Fruit fly (Drosophila melanogaster) whole organism, embryonic: Measurements from ENCODE around the gene g.

Experiments
- Asciz ChIP-seq: fragments of 200-800 bp; sonication (Bioruptor generic); optimal IDR thresholded peaks from 2 replicates; lab custom pipeline; 2017; ENCODE audit warnings: missing biosample characterization, mild to moderate bottlenecking, missing genetic modification characterization, missing genetic modification reagents
- Atf3 ChIP-seq: fragments of 200-800 bp; sonication (Bioruptor generic); optimal IDR thresholded peaks from 3 replicates; lab custom pipeline; 2016; ENCODE audit warnings: missing biosample characterization, missing genetic modification characterization
- CG10543 ChIP-seq: fragments of 200-800 bp; sonication (Bioruptor generic); optimal IDR thresholded peaks from 3 replicates; lab custom pipeline; 2017; ENCODE audit warnings: missing biosample characterization, mild to moderate bottlenecking, missing genetic modification characterization, moderate library complexity
- CG11085 ChIP-seq: fragments of 200-800 bp; sonication (Bioruptor generic); IDR thresholded peaks from 2 replicates; pipeline ENCODE4 v1.3.6; 2022; ENCODE audit warnings: missing biosample characterization, missing genetic modification characterization
- CG11696 ChIP-seq: fragments of 200-800 bp; sonication (Bioruptor generic); IDR thresholded peaks from 2 replicates; pipeline ENCODE4 v1.3.6; 2022; ENCODE audit warnings: missing biosample characterization, missing genetic modification characterization
- CG12104 ChIP-seq: fragments of 200-800 bp; sonication (Bioruptor generic); optimal IDR thresholded peaks from 3 replicates; lab custom pipeline; 2016; ENCODE audit warnings: missing biosample characterization, missing genetic modification characterization
- CG12659 ChIP-seq: fragments of 200-800 bp; sonication (Bioruptor generic); optimal IDR thresholded peaks from 3 replicates; lab custom pipeline; 2017; ENCODE audit warnings: mild to moderate bottlenecking, missing biosample characterization, missing genetic modification reagents, missing genetic modification characterization
- CG12744 ChIP-seq: fragments of 200-800 bp; sonication (Bioruptor generic); optimal IDR thresholded peaks from 2 replicates; lab custom pipeline; 2016; ENCODE audit warnings: missing biosample characterization, missing genetic modification characterization
- CG13123 ChIP-seq: fragments of 200-800 bp; sonication (Bioruptor generic); optimal IDR thresholded peaks from 2 replicates; lab custom pipeline; 2016; ENCODE audit warnings: missing biosample characterization, missing genetic modification characterization
- CG13296 ChIP-seq: fragments of 200-800 bp; sonication (Bioruptor generic); optimal IDR thresholded peaks from 3 replicates; lab custom pipeline; 2018; ENCODE audit warnings: missing biosample characterization, mild to moderate bottlenecking, missing genetic modification characterization
- CG13894 ChIP-seq: fragments of 200-800 bp; sonication (Bioruptor generic); optimal IDR thresholded peaks from 3 replicates; lab custom pipeline; 2018; ENCODE audit warnings: missing biosample characterization, mild to moderate bottlenecking, missing genetic modification characterization, moderate library complexity
- CG14965 ChIP-seq: fragments of 200-800 bp; sonication (Bioruptor generic); optimal IDR thresholded peaks from 2 replicates; lab custom pipeline; 2016; ENCODE audit warnings: missing biosample characterization, missing genetic modification characterization, borderline replicate concordance
- CG18599 ChIP-seq: fragments of 200-800 bp; sonication (Bioruptor generic); optimal IDR thresholded peaks from 3 replicates; lab custom pipeline; 2017; ENCODE audit warnings: missing biosample characterization, missing genetic modification characterization, mild to moderate bottlenecking, moderate library complexity, missing genetic modification reagents
- CG34422 ChIP-seq: fragments of 200-800 bp; sonication (Bioruptor generic); IDR thresholded peaks from 3 replicates; pipeline ENCODE4 v1.3.6; 2022; ENCODE audit warnings: missing biosample characterization, missing genetic modification characterization
- CG7271 ChIP-seq: fragments of 200-800 bp; sonication (Bioruptor generic); optimal IDR thresholded peaks from 2 replicates; lab custom pipeline; 2018; ENCODE audit warnings: missing biosample characterization, mild to moderate bottlenecking, missing genetic modification characterization, moderate library complexity
- CG8478 ChIP-seq: fragments of >200 bp; optimal IDR thresholded peaks from 2 replicates; lab custom pipeline; 2018
- D ChIP-seq, 2 experiments: fragments of 200-800 bp in 1 of 2; fragments of >200 bp in 1 of 2; sonication (Bioruptor generic) in 1 of 2; optimal IDR thresholded peaks; 2 replicates in 1 of 2; 3 replicates in 1 of 2; lab custom pipeline; 2017; ENCODE audit warnings: mild to moderate bottlenecking in 1 of 2, missing biosample characterization in 1 of 2, missing genetic modification characterization in 1 of 2, missing genetic modification reagents in 1 of 2
- Doc3 ChIP-seq: fragments of 200-800 bp; sonication (Bioruptor generic); IDR thresholded peaks from 3 replicates; pipeline ENCODE4 v1.3.6; 2022; ENCODE audit warnings: missing biosample characterization, missing genetic modification characterization; ENCODE audit not compliant: partially characterized antibody
- E2f2 ChIP-seq: fragments of 200-800 bp; sonication (Bioruptor generic); IDR thresholded peaks from 2 replicates; pipeline ENCODE4 v1.3.6; 2022; ENCODE audit warnings: missing biosample characterization, missing genetic modification characterization
- Ets65A ChIP-seq: fragments of 200-800 bp; sonication (Bioruptor generic); peaks from one replicate; lab custom pipeline; 2016; ENCODE audit warnings: missing biosample characterization, missing genetic modification characterization
- Fer3 ChIP-seq: fragments of 200-800 bp; sonication (Bioruptor generic); optimal IDR thresholded peaks from 2 replicates; lab custom pipeline; 2018; ENCODE audit warnings: missing biosample characterization, mild to moderate bottlenecking, missing genetic modification characterization, moderate library complexity
- H2.0 ChIP-seq: fragments of 200-800 bp; sonication (Bioruptor generic); IDR thresholded peaks from 2 replicates; pipeline ENCODE4 v1.3.6; 2022; ENCODE audit warnings: missing biosample characterization, missing genetic modification characterization
- Hey ChIP-seq: fragments of 200-800 bp; sonication (Bioruptor generic); optimal IDR thresholded peaks from 3 replicates; lab custom pipeline; 2018; ENCODE audit warnings: missing biosample characterization, mild to moderate bottlenecking, missing genetic modification characterization
- MBD-R2 ChIP-seq: fragments of 200-800 bp; sonication (Bioruptor generic); IDR thresholded peaks from 2 replicates; pipeline ENCODE4 v1.3.6; 2022; ENCODE audit warnings: missing biosample characterization, missing genetic modification characterization
- Neu2 ChIP-seq: fragments of 200-800 bp; sonication (Bioruptor generic); optimal IDR thresholded peaks from 3 replicates; lab custom pipeline; 2016; ENCODE audit warnings: missing biosample characterization, missing genetic modification characterization, borderline replicate concordance
- Oli ChIP-seq: fragments of 200-800 bp; sonication (Bioruptor generic); optimal IDR thresholded peaks from 2 replicates; lab custom pipeline; 2018; ENCODE audit warnings: missing biosample characterization, mild to moderate bottlenecking, missing genetic modification characterization, moderate library complexity
- Optix ChIP-seq: fragments of 200-800 bp; sonication (Bioruptor generic); IDR thresholded peaks from 3 replicates; pipeline ENCODE4 v1.3.6; 2022; ENCODE audit warnings: missing biosample characterization, missing genetic modification characterization
- Pdp1 ChIP-seq, 2 experiments: fragments of 200-800 bp; sonication (Bioruptor generic); optimal IDR thresholded peaks; 3 replicates each; lab custom pipeline; 2016; ENCODE audit warnings: missing biosample characterization in 2 of 2, missing genetic modification characterization in 2 of 2, mild to moderate bottlenecking in 1 of 2, moderate library complexity in 1 of 2
- Rfx ChIP-seq: fragments of 200-800 bp; sonication (Bioruptor generic); IDR thresholded peaks from 2 replicates; pipeline ENCODE4 v1.3.6; 2022; ENCODE audit warnings: missing biosample characterization, missing genetic modification characterization
- Six4 ChIP-seq: fragments of 200-800 bp; sonication (Bioruptor generic); optimal IDR thresholded peaks from 2 replicates; lab custom pipeline; 2016; ENCODE audit warnings: missing biosample characterization, missing genetic modification characterization
- Tbp ChIP-seq: fragments of >200 bp; optimal IDR thresholded peaks from 2 replicates; lab custom pipeline; 2018; ENCODE audit warnings: missing biosample characterization, missing genetic modification characterization
- YL-1 ChIP-seq: fragments of 200-800 bp; sonication (Bioruptor generic); optimal IDR thresholded peaks from 3 replicates; lab custom pipeline; 2017; ENCODE audit warnings: missing biosample characterization, mild to moderate bottlenecking, missing genetic modification characterization
- chm ChIP-seq: fragments of 200-800 bp; sonication (Bioruptor generic); IDR thresholded peaks from 2 replicates; pipeline ENCODE4 v1.3.6; 2022; ENCODE audit warnings: missing biosample characterization, missing genetic modification characterization
- crc ChIP-seq: fragments of 200-800 bp; sonication (Bioruptor generic); optimal IDR thresholded peaks from 2 replicates; lab custom pipeline; 2016; ENCODE audit warnings: missing biosample characterization, missing genetic modification characterization
- emc ChIP-seq: fragments of 200-800 bp; sonication (Bioruptor generic); optimal IDR thresholded peaks from 2 replicates; lab custom pipeline; 2016; ENCODE audit warnings: missing biosample characterization, missing genetic modification characterization
- fd64A ChIP-seq: fragments of 200-800 bp; sonication (Bioruptor generic); optimal IDR thresholded peaks from 3 replicates; lab custom pipeline; 2018; ENCODE audit warnings: missing biosample characterization, mild to moderate bottlenecking, missing genetic modification characterization
- gfzf ChIP-seq: fragments of 200-800 bp; sonication (Bioruptor generic); optimal IDR thresholded peaks from 2 replicates; lab custom pipeline; 2016; ENCODE audit warnings: missing biosample characterization, mild to moderate bottlenecking, missing genetic modification characterization, moderate library complexity
- insv ChIP-seq, 2 experiments: fragments of 200-800 bp; sonication (Bioruptor generic); optimal IDR thresholded peaks; 3 replicates each; lab custom pipeline; 2016 to 2018; ENCODE audit warnings: missing biosample characterization in 2 of 2, missing genetic modification characterization in 2 of 2
- jing ChIP-seq: fragments of 200-800 bp; sonication (Bioruptor generic); optimal IDR thresholded peaks from 2 replicates; lab custom pipeline; 2018; ENCODE audit warnings: missing biosample characterization, mild to moderate bottlenecking, missing genetic modification characterization
- nmo ChIP-seq: fragments of 200-800 bp; sonication (Bioruptor generic); optimal IDR thresholded peaks from 2 replicates; lab custom pipeline; 2018; ENCODE audit warnings: missing biosample characterization, mild to moderate bottlenecking, missing genetic modification characterization, moderate library complexity
- nom ChIP-seq: fragments of 200-800 bp; sonication (Bioruptor generic); optimal IDR thresholded peaks from 2 replicates; lab custom pipeline; 2017; ENCODE audit warnings: missing biosample characterization, missing genetic modification characterization, mild to moderate bottlenecking, moderate library complexity, missing genetic modification reagents
- oc ChIP-seq: fragments of 200-800 bp; sonication (Bioruptor generic); optimal IDR thresholded peaks from 2 replicates; lab custom pipeline; 2018; ENCODE audit warnings: missing biosample characterization, mild to moderate bottlenecking, missing genetic modification characterization, moderate library complexity
- pnt ChIP-seq: fragments of 200-800 bp; sonication (Bioruptor generic); optimal IDR thresholded peaks from 3 replicates; lab custom pipeline; 2016; ENCODE audit warnings: missing biosample characterization, missing genetic modification characterization
- pros ChIP-seq: fragments of 200-800 bp; sonication (Bioruptor generic); optimal IDR thresholded peaks from 3 replicates; lab custom pipeline; 2019; ENCODE audit warnings: missing biosample characterization, mild to moderate bottlenecking, missing genetic modification characterization, moderate library complexity
- pzg ChIP-seq: fragments of 200-800 bp; sonication (Bioruptor generic); optimal IDR thresholded peaks from 3 replicates; lab custom pipeline; 2018; ENCODE audit warnings: missing biosample characterization, mild to moderate bottlenecking, missing genetic modification characterization, moderate library complexity
- sd ChIP-seq: fragments of 200-800 bp; sonication (Bioruptor generic); optimal IDR thresholded peaks from 3 replicates; lab custom pipeline; 2018; ENCODE audit warnings: missing biosample characterization, mild to moderate bottlenecking, missing genetic modification characterization, moderate library complexity
- so ChIP-seq: fragments of 200-800 bp; sonication (Bioruptor generic); IDR thresholded peaks from 3 replicates; pipeline ENCODE4 v1.3.6; 2022; ENCODE audit warnings: missing biosample characterization, missing genetic modification characterization
- tll ChIP-seq, 2 experiments: fragments of 200-800 bp in 1 of 2; fragments of >200 bp in 1 of 2; sonication (Bioruptor generic) in 1 of 2; optimal IDR thresholded peaks; 2 replicates each; lab custom pipeline; 2017 to 2019; ENCODE audit warnings: missing biosample characterization in 2 of 2, missing genetic modification characterization in 2 of 2, mild to moderate bottlenecking in 1 of 2, moderate library complexity in 1 of 2
- tna ChIP-seq: fragments of 200-800 bp; sonication (Bioruptor generic); IDR thresholded peaks from 2 replicates; pipeline ENCODE4 v1.3.6; 2022; ENCODE audit warnings: missing biosample characterization, missing genetic modification characterization; ENCODE audit not compliant: partially characterized antibody
- twi ChIP-seq: fragments of 200-800 bp; optimal IDR thresholded peaks from 2 replicates; lab custom pipeline; 2019; ENCODE audit warnings: missing biosample characterization, mild to moderate bottlenecking, missing genetic modification characterization, moderate library complexity
- zfh2 ChIP-seq: fragments of 200-800 bp; sonication (Bioruptor generic); optimal IDR thresholded peaks from 2 replicates; lab custom pipeline; 2016; ENCODE audit warnings: missing biosample characterization, missing genetic modification characterization

The g gene

dm6 chrX:13721934-13722333 is 14.1 kb downstream of the g start, which contains the start of the genes Mrgn1 and mus101 (continued):
- no peak for TF ChIP-seq D (optimal IDR thresholded peaks at IDR 0.05; lab: Kevin White, UChicago)
- TF ChIP-seq D (GFP tag; optimal IDR thresholded peaks at IDR 0.05; lab: Kevin White, UChicago), result no peak
- TF ChIP-seq Hey (tag; lab: Kevin White, UChicago), result no peak
- TF ChIP-seq pnt (GFP tag; lab: Kevin White, UChicago), result no peak
- no peak for TF ChIP-seq fd64A (GFP tag; lab: Kevin White, UChicago)
- TF ChIP-seq zfh2 (GFP tag; lab: Kevin White, UChicago), result no peak
- peak; percentile 23 for TF ChIP-seq gfzf (GFP tag; lab: Kevin White, UChicago)
- TF ChIP-seq sd (tag; lab: Kevin White, UChicago), result no peak
- no peak for TF ChIP-seq CG34422 (GFP tag; lab: Robert Waterston, UW)
- TF ChIP-seq Doc3 (GFP tag; lab: Robert Waterston, UW), result peak; percentile 74
- TF ChIP-seq E2f2, result peak; percentile 82
- TF ChIP-seq CG7271 (tag; lab: Kevin White, UChicago), result no peak
- TF ChIP-seq Six4 (GFP tag; lab: Kevin White, UChicago), result no peak
- no peak for TF ChIP-seq CG13123 (GFP tag; lab: Kevin White, UChicago)
- TF ChIP-seq oc, result no peak
- TF ChIP-seq Neu2 (GFP tag; lab: Kevin White, UChicago), result no peak
- TF ChIP-seq so (GFP tag; lab: Robert Waterston, UW), result no peak
- no peak for TF ChIP-seq nom (GFP tag; lab: Kevin White, UChicago)
- no peak for TF ChIP-seq CG18599 (GFP tag; lab: Kevin White, UChicago)
- TF ChIP-seq CG10543 (GFP tag; lab: Kevin White, UChicago), result no peak
- TF ChIP-seq CG12744 (GFP tag; lab: Kevin White, UChicago), result no peak
- TF ChIP-seq CG13296 (GFP tag; lab: Kevin White, UChicago), result no peak
- peak in 1 of 2 experiments; percentile 63 for TF ChIP-seq insv (GFP tag; optimal IDR thresholded peaks at IDR 0.05; lab: Kevin White, UChicago)
- no peak for TF ChIP-seq CG11085 (GFP tag; lab: Robert Waterston, UW)
- TF ChIP-seq tll (GFP tag; optimal IDR thresholded peaks at IDR 0.05; lab: Kevin White, UChicago), result no peak
- no peak for TF ChIP-seq Tbp (GFP tag; lab: Kevin White, UChicago)
- TF ChIP-seq tna (GFP tag; lab: Robert Waterston, UW), result no peak
- no peak for TF ChIP-seq CG13894 (tag; lab: Kevin White, UChicago)
- no peak for TF ChIP-seq Pdp1 (GFP tag; optimal IDR thresholded peaks at IDR 0.05; lab: Kevin White, UChicago)
- TF ChIP-seq Rfx (GFP tag; lab: Robert Waterston, UW), result no peak
- TF ChIP-seq jing (GFP tag; lab: Kevin White, UChicago), result no peak
- peak; percentile 90 for TF ChIP-seq MBD-R2 (GFP tag; lab: Robert Waterston, UW)
- peak; percentile 45 for TF ChIP-seq nmo
- TF ChIP-seq CG14965 (GFP tag; lab: Kevin White, UChicago), result no peak
- peak; percentile 76 for TF ChIP-seq pzg (GFP tag; lab: Kevin White, UChicago)
- TF ChIP-seq Asciz (GFP tag; lab: Kevin White, UChicago), result no peak
- no peak for TF ChIP-seq CG11696 (GFP tag; lab: Robert Waterston, UW)
- no peak for TF ChIP-seq emc (GFP tag; lab: Kevin White, UChicago)
- no peak for TF ChIP-seq CG8478 (lab: Kevin White, UChicago)
- TF ChIP-seq Atf3 (GFP tag; lab: Kevin White, UChicago), result no peak
- no peak for TF ChIP-seq Oli (tag; lab: Kevin White, UChicago)
- no peak for TF ChIP-seq Fer3
- no peak for TF ChIP-seq H2.0 (GFP tag; lab: Robert Waterston, UW)
- no peak for TF ChIP-seq chm (GFP tag; lab: Robert Waterston, UW)
- no peak for TF ChIP-seq pros (GFP tag; lab: Kevin White, UChicago)
- TF ChIP-seq twi (tag; lab: Kevin White, UChicago), result no peak
- no peak for TF ChIP-seq CG12104
- peak; percentile 48 for TF ChIP-seq YL-1 (GFP tag; lab: Kevin White, UChicago)
- peak; percentile 62 for TF ChIP-seq CG12659 (GFP tag; lab: Kevin White, UChicago)
- TF ChIP-seq Optix (GFP tag; lab: Robert Waterston, UW), result no peak
- TF ChIP-seq Ets65A (GFP tag; lab: Kevin White, UChicago), result no peak
- no peak for TF ChIP-seq crc (GFP tag; lab: Kevin White, UChicago)
